Worm (Caenorhabditis elegans) whole organism, late embryonic: Measurements from ENCODE around the gene col-165.

Source experiments
- C38D4.7 ChIP-seq: fragments of 200-800 bp; sonication (Bioruptor generic); optimal IDR thresholded peaks from 2 replicates; lab custom pipeline; 2018; ENCODE audit warnings: mild to moderate bottlenecking, missing genetic modification characterization, moderate library complexity, missing compliant biosample characterization
- K02D7.2 ChIP-seq: sonication (generic microtip); optimal IDR thresholded peaks from 2 replicates; lab custom pipeline; 2017; ENCODE audit warnings: mild to moderate bottlenecking, missing genetic modification characterization, missing compliant biosample characterization
- K09A11.1 ChIP-seq: sonication (generic microtip); optimal IDR thresholded peaks from 2 replicates; lab custom pipeline; 2017; ENCODE audit warnings: antibody characterized with exemption, mild to moderate bottlenecking, missing genetic modification characterization, missing compliant biosample characterization; ENCODE audit not compliant: insufficient read depth
- T23F11.4 ChIP-seq: fragments of 200-800 bp; sonication (Bioruptor generic); optimal IDR thresholded peaks from 2 replicates; lab custom pipeline; 2018; ENCODE audit warnings: mild to moderate bottlenecking, missing genetic modification characterization, missing compliant biosample characterization
- ahr-1 ChIP-seq: sonication (generic microtip); optimal IDR thresholded peaks from 2 replicates; lab custom pipeline; 2016; ENCODE audit warnings: missing genetic modification characterization, missing compliant biosample characterization
- ama-1 ChIP-seq: fragments of 150-350 bp; optimal IDR thresholded peaks from 2 replicates; lab custom pipeline; 2014
- ceh-18 ChIP-seq: sonication (generic microtip); optimal IDR thresholded peaks from 2 replicates; lab custom pipeline; 2016; ENCODE audit warnings: missing genetic modification characterization, missing compliant biosample characterization
- ceh-19 ChIP-seq: fragments of 200-800 bp; sonication (Bioruptor generic); optimal IDR thresholded peaks from 2 replicates; lab custom pipeline; 2018; ENCODE audit warnings: mild to moderate bottlenecking, missing genetic modification characterization, missing compliant biosample characterization
- ceh-2 ChIP-seq: sonication (generic microtip); optimal IDR thresholded peaks from 2 replicates; lab custom pipeline; 2016; ENCODE audit warnings: missing genotype, missing genetic modification characterization, missing compliant biosample characterization
- ceh-22 ChIP-seq: sonication (generic microtip); optimal IDR thresholded peaks from 2 replicates; lab custom pipeline; 2017; ENCODE audit warnings: missing biosample characterization, missing genetic modification characterization
- ceh-30 ChIP-seq: fragments of 150-350 bp; optimal IDR thresholded peaks from 2 replicates; lab custom pipeline; 2014; ENCODE audit warnings: missing biosample characterization, missing genetic modification characterization
- ceh-31 ChIP-seq: sonication (generic microtip); optimal IDR thresholded peaks from 2 replicates; lab custom pipeline; 2016; ENCODE audit warnings: missing genetic modification characterization, missing compliant biosample characterization
- ceh-48 ChIP-seq: sonication (generic microtip); optimal IDR thresholded peaks from 2 replicates; lab custom pipeline; 2016; ENCODE audit warnings: missing genetic modification characterization, inconsistent platforms, missing compliant biosample characterization
- ceh-6 ChIP-seq: fragments of 200-800 bp; sonication (Bioruptor generic); optimal IDR thresholded peaks from 2 replicates; lab custom pipeline; 2018; ENCODE audit warnings: mild to moderate bottlenecking, missing genetic modification characterization, missing compliant biosample characterization
- ceh-9 ChIP-seq: sonication (generic microtip); optimal IDR thresholded peaks from 2 replicates; lab custom pipeline; 2016; ENCODE audit warnings: mild to moderate bottlenecking, missing genetic modification characterization, inconsistent platforms, missing compliant biosample characterization
- elt-2 ChIP-seq: sonication (generic microtip); optimal IDR thresholded peaks from 2 replicates; lab custom pipeline; 2016; ENCODE audit warnings: missing genetic modification reagents, missing genetic modification characterization, missing compliant biosample characterization
- elt-4 ChIP-seq: sonication (generic microtip); optimal IDR thresholded peaks from 2 replicates; lab custom pipeline; 2016; ENCODE audit warnings: missing genetic modification characterization, missing compliant biosample characterization
- ets-4 ChIP-seq: sonication (generic microtip); optimal IDR thresholded peaks from 2 replicates; lab custom pipeline; 2016; ENCODE audit warnings: missing genetic modification characterization, missing compliant biosample characterization
- fax-1 ChIP-seq: sonication (generic microtip); optimal IDR thresholded peaks from 2 replicates; lab custom pipeline; 2016; ENCODE audit warnings: missing genotype, missing genetic modification characterization, missing compliant biosample characterization
- fkh-6 ChIP-seq: sonication (generic microtip); optimal IDR thresholded peaks from 2 replicates; lab custom pipeline; 2016; ENCODE audit warnings: missing genetic modification characterization, missing compliant biosample characterization
- gmeb-2 ChIP-seq: sonication (generic microtip); optimal IDR thresholded peaks from 2 replicates; lab custom pipeline; 2016; ENCODE audit warnings: missing genetic modification characterization, inconsistent platforms, missing compliant biosample characterization
- hlh-13 ChIP-seq: fragments of 200-800 bp; sonication (Bioruptor generic); optimal IDR thresholded peaks from 2 replicates; lab custom pipeline; 2018; ENCODE audit warnings: mild to moderate bottlenecking, missing genetic modification characterization, missing compliant biosample characterization
- lim-6 ChIP-seq: sonication (generic microtip); optimal IDR thresholded peaks from 2 replicates; lab custom pipeline; 2016; ENCODE audit warnings: missing genetic modification characterization, missing compliant biosample characterization
- madf-2 ChIP-seq: sonication (generic microtip); optimal IDR thresholded peaks from 2 replicates; lab custom pipeline; 2017; ENCODE audit warnings: missing genetic modification characterization, missing compliant biosample characterization
- mec-3 ChIP-seq: sonication (generic microtip); optimal IDR thresholded peaks from 2 replicates; lab custom pipeline; 2016; ENCODE audit warnings: borderline replicate concordance, missing genetic modification characterization, missing compliant biosample characterization
- nfya-1 ChIP-seq: sonication (generic microtip); optimal IDR thresholded peaks from 2 replicates; lab custom pipeline; 2017; ENCODE audit warnings: missing genetic modification characterization, mild to moderate bottlenecking, missing compliant biosample characterization, antibody characterized with exemption, moderate library complexity
- nhr-232 ChIP-seq: sonication (generic microtip); optimal IDR thresholded peaks from 2 replicates; lab custom pipeline; 2016; ENCODE audit warnings: missing genetic modification characterization, missing compliant biosample characterization
- odd-2 ChIP-seq: sonication (generic microtip); optimal IDR thresholded peaks from 2 replicates; lab custom pipeline; 2017; ENCODE audit warnings: antibody characterized with exemption, mild to moderate bottlenecking, missing genetic modification characterization, missing compliant biosample characterization
- pag-3 ChIP-seq: sonication (generic microtip); optimal IDR thresholded peaks from 2 replicates; lab custom pipeline; 2016; ENCODE audit warnings: missing compliant biosample characterization, missing genetic modification characterization, borderline replicate concordance
- pha-4 ChIP-seq: fragments of 150-350 bp; optimal IDR thresholded peaks from 2 replicates; lab custom pipeline; 2018; ENCODE audit warnings: missing biosample characterization, missing genetic modification reagents, missing genetic modification characterization
- pqm-1 ChIP-seq: sonication (generic microtip); optimal IDR thresholded peaks from 2 replicates; lab custom pipeline; 2016; ENCODE audit warnings: missing genetic modification characterization, missing compliant biosample characterization
- rnt-1 ChIP-seq: sonication (generic microtip); optimal IDR thresholded peaks from 2 replicates; lab custom pipeline; 2016; ENCODE audit warnings: missing genetic modification characterization, missing compliant biosample characterization
- sdc-2 ChIP-seq: sonication (generic microtip); optimal IDR thresholded peaks from 2 replicates; lab custom pipeline; 2016; ENCODE audit warnings: missing genotype, missing genetic modification characterization, missing compliant biosample characterization
- sox-4 ChIP-seq: sonication (generic microtip); optimal IDR thresholded peaks from 2 replicates; lab custom pipeline; 2017; ENCODE audit warnings: mild to moderate bottlenecking, missing genetic modification characterization, inconsistent platforms, missing compliant biosample characterization
- syd-9 ChIP-seq: sonication (generic microtip); optimal IDR thresholded peaks from 2 replicates; lab custom pipeline; 2016; ENCODE audit warnings: mild to moderate bottlenecking, missing genetic modification characterization, moderate library complexity, missing compliant biosample characterization
- ttx-3 ChIP-seq: sonication (generic microtip); optimal IDR thresholded peaks from 2 replicates; lab custom pipeline; 2016; ENCODE audit warnings: missing genetic modification reagents, missing genetic modification characterization, missing compliant biosample characterization
- unc-3 ChIP-seq, 2 experiments: fragments of 200-800 bp in 1 of 2; sonication (Bioruptor generic) in 1 of 2; sonication (generic microtip) in 1 of 2; conservative IDR thresholded peaks in 1 of 2; optimal IDR thresholded peaks in 1 of 2; 2 replicates each; pipeline versions ENCODE4 v1.3.6 to Lab custom; 2016 to 2022; ENCODE audit warnings: missing compliant biosample characterization in 2 of 2, missing genetic modification characterization in 2 of 2, missing genetic modification reagents in 1 of 2
- unc-86 ChIP-seq: sonication (generic microtip); optimal IDR thresholded peaks from 2 replicates; lab custom pipeline; 2016; ENCODE audit warnings: missing genetic modification characterization, missing compliant biosample characterization
- zip-5 ChIP-seq: sonication (generic microtip); optimal IDR thresholded peaks from 2 replicates; lab custom pipeline; 2016; ENCODE audit warnings: missing genetic modification characterization, missing compliant biosample characterization
- ztf-16 ChIP-seq: sonication (generic microtip); optimal IDR thresholded peaks from 2 replicates; lab custom pipeline; 2017; ENCODE audit warnings: missing genetic modification characterization, missing compliant biosample characterization

Gene col-165

ce11 chrX:4366231-4366630, 12.8 kb downstream of the col-165 start, which contains the start of gene R160.3:
Gene R160.3, minus strand, starts transcription at chrX:4366331.
- no peak for TF ChIP-seq odd-2 (tag; lab: Kevin White, UChicago)
- TF ChIP-seq, all 69 proteins: peak for 0

- TF ChIP-seq sdc-2 (tag; lab: Kevin White, UChicago) (no peak), pqm-1 (no peak), ahr-1 (tag; lab: Kevin White, UChicago) (no peak), odd-2 (tag; lab: Kevin White, UChicago) (no peak), pag-3 (tag; lab: Kevin White, UChicago) (no peak), elt-2 (tag; lab: Kevin White, UChicago) (no peak), K09A11.1 (tag; lab: Kevin White, UChicago) (no peak), unc-86 (tag; lab: Kevin White, UChicago) (no peak), ceh-48 (no peak), hlh-13 (GFP tag; lab: Kevin White, UChicago) (no peak), elt-4 (tag; lab: Kevin White, UChicago) (no peak), ceh-30 (tag; lab: Kevin White, UChicago) (no peak), fax-1 (no peak), sox-4 (tag; lab: Kevin White, UChicago) (no peak), ceh-6 (no peak), ceh-2 (no peak), ceh-22 (no peak), fkh-6 (tag; lab: Kevin White, UChicago) (no peak), T23F11.4 (GFP tag; lab: Kevin White, UChicago) (no peak), ets-4 (tag; lab: Kevin White, UChicago) (no peak)
Observed at ce11 chrX:4367414-4367813, 14.0 kb downstream of the col-165 start, which contains the start of gene R160.10. Gene R160.10, minus strand, starts transcription at chrX:4367514.

ce11 chrX:4368800-4369199, 15.4 kb downstream of the col-165 start, which contains the start of gene R160.4:
Gene R160.4, minus strand, starts transcription at chrX:4368900.
- TF ChIP-seq ama-1 (no peak), ztf-16 (tag; lab: Kevin White, UChicago) (no peak), ceh-18 (tag; lab: Kevin White, UChicago) (no peak), ets-4 (tag; lab: Kevin White, UChicago) (no peak), ceh-9 (tag; lab: Kevin White, UChicago) (no peak), pag-3 (tag; lab: Kevin White, UChicago) (no peak), nfya-1 (tag; lab: Kevin White, UChicago) (no peak), ceh-31 (no peak), mec-3 (no peak), ceh-19 (GFP tag; lab: Kevin White, UChicago) (no peak), ceh-22 (no peak), elt-4 (tag; lab: Kevin White, UChicago) (no peak), T23F11.4 (GFP tag; lab: Kevin White, UChicago) (no peak), syd-9 (tag; lab: Kevin White, UChicago) (no peak)
- TF ChIP-seq, all 69 proteins: peak for 0

ce11 chrX:4370756-4371155, 17.3 kb downstream of the col-165 start, which contains the start of gene R160.5:
Gene R160.5, minus strand, starts transcription at chrX:4370856.
- TF ChIP-seq ama-1 = no peak
- no peak for TF ChIP-seq fkh-6 (tag; lab: Kevin White, UChicago)
- no peak for TF ChIP-seq pha-4 (tag; lab: Kevin White, UChicago)
- TF ChIP-seq madf-2 (tag; lab: Kevin White, UChicago) = no peak
- TF ChIP-seq T23F11.4 (GFP tag; lab: Kevin White, UChicago) = no peak
- TF ChIP-seq C38D4.7 (GFP tag; lab: Kevin White, UChicago) = no peak
- TF ChIP-seq ceh-22 = no peak
- TF ChIP-seq ceh-2 = no peak
- no peak for TF ChIP-seq ttx-3
- TF ChIP-seq ztf-16 (tag; lab: Kevin White, UChicago) = no peak
- no peak for TF ChIP-seq nhr-232 (tag; lab: Kevin White, UChicago)

ce11 chrX:4371413-4371812, 18.0 kb downstream of the col-165 start, which contains the start of gene R160.13:
Gene R160.13, minus strand, starts transcription at chrX:4371513.
- no peak for TF ChIP-seq rnt-1 (tag; lab: Kevin White, UChicago)
- TF ChIP-seq lim-6 (tag; lab: Kevin White, UChicago) = no peak
- TF ChIP-seq ceh-48 = no peak
- TF ChIP-seq sox-4 (tag; lab: Kevin White, UChicago) = no peak
- TF ChIP-seq hlh-13 (GFP tag; lab: Kevin White, UChicago) = no peak
- TF ChIP-seq unc-3 (GFP tag; conservative IDR thresholded peaks at IDR 0.05; lab: Robert Waterston, UW) = no peak
- no peak for TF ChIP-seq unc-3 (tag; optimal IDR thresholded peaks at IDR 0.05; lab: Kevin White, UChicago)
- no peak for TF ChIP-seq fax-1
- TF ChIP-seq T23F11.4 (GFP tag; lab: Kevin White, UChicago) = no peak
- TF ChIP-seq K09A11.1 (tag; lab: Kevin White, UChicago) = no peak
- TF ChIP-seq nhr-232 (tag; lab: Kevin White, UChicago) = no peak
- no peak for TF ChIP-seq zip-5
- no peak for TF ChIP-seq mec-3
- TF ChIP-seq gmeb-2 = no peak
- no peak for TF ChIP-seq ceh-9 (tag; lab: Kevin White, UChicago)
- TF ChIP-seq K02D7.2 = no peak
- no peak for TF ChIP-seq ama-1
